Worm (Caenorhabditis elegans) whole organism, L4 larva: Measurements from ENCODE around the gene mrpl-4.
A peak's percentile ranks its signal among the peaks of the same experiment; 100 is the strongest.

Experiments
- R02D3.7 ChIP-seq: fragments of 150-350 bp; sonication (generic microtip); optimal IDR thresholded peaks from 3 replicates; lab custom pipeline; 2014; ENCODE audit warnings: missing biosample characterization, missing genetic modification characterization
- T26A8.4 ChIP-seq: fragments of 200-800 bp; sonication (Bioruptor generic); IDR thresholded peaks from 2 replicates; pipeline ENCODE4 v1.3.6; 2022; ENCODE audit warnings: missing genetic modification characterization, missing compliant biosample characterization
- Y48G9A.11 ChIP-seq: fragments of 200-800 bp; sonication (Bioruptor generic); IDR thresholded peaks from 2 replicates; pipeline ENCODE4 v1.3.6; 2022; ENCODE audit warnings: missing genetic modification reagents, missing genetic modification characterization, missing compliant biosample characterization
- ZK546.5 ChIP-seq, 2 experiments: sonication (generic microtip); optimal IDR thresholded peaks; 2 replicates each; lab custom pipeline; 2017; ENCODE audit warnings: missing biosample characterization in 2 of 2, missing genetic modification characterization in 2 of 2
- aha-1 ChIP-seq: fragments of 150-350 bp; peaks from one replicate; lab custom pipeline; 2014; ENCODE audit warnings: missing biosample characterization, missing genetic modification characterization
- aly-2 ChIP-seq: sonication (generic microtip); optimal IDR thresholded peaks from 2 replicates; lab custom pipeline; 2018; ENCODE audit warnings: missing biosample characterization, missing genetic modification characterization
- arid-1 ChIP-seq: fragments of 200-800 bp; sonication (Bioruptor generic); conservative IDR thresholded peaks from 2 replicates; pipeline ENCODE4 v1.3.6; 2022; ENCODE audit warnings: missing genetic modification reagents, missing genetic modification characterization, missing compliant biosample characterization
- ceh-28 ChIP-seq: fragments of 150-350 bp; optimal IDR thresholded peaks from 2 replicates; lab custom pipeline; 2014; ENCODE audit warnings: missing biosample characterization, missing genetic modification reagents, missing genetic modification characterization
- ceh-62 ChIP-seq: sonication (generic microtip); optimal IDR thresholded peaks from 2 replicates; lab custom pipeline; 2017; ENCODE audit warnings: missing biosample characterization, missing genetic modification characterization
- daf-16 ChIP-seq, 3 experiments: sonication (generic microtip); optimal IDR thresholded peaks; 2 replicates each; lab custom pipeline; 2016 to 2017; ENCODE audit warnings: missing genetic modification characterization in 3 of 3, missing genetic modification reagents in 3 of 3, mild to moderate bottlenecking in 2 of 3, missing compliant biosample characterization in 2 of 3, missing biosample characterization in 1 of 3, moderate library complexity in 1 of 3
- daf-19 ChIP-seq: fragments of 200-800 bp; sonication (Bioruptor generic); conservative IDR thresholded peaks from 2 replicates; pipeline ENCODE4 v1.3.6; 2022; ENCODE audit warnings: missing genetic modification characterization, missing compliant biosample characterization
- daf-8 ChIP-seq: fragments of 200-800 bp; sonication (Bioruptor generic); IDR thresholded peaks from 2 replicates; pipeline ENCODE4 v1.3.6; 2022; ENCODE audit warnings: missing genetic modification characterization, missing compliant biosample characterization
- dmd-6 ChIP-seq: fragments of 200-800 bp; sonication (Bioruptor generic); IDR thresholded peaks from 2 replicates; pipeline ENCODE4 v1.3.6; 2022; ENCODE audit warnings: missing genetic modification reagents, missing genetic modification characterization, missing compliant biosample characterization
- dmd-9 ChIP-seq: fragments of 200-800 bp; sonication (Bioruptor generic); IDR thresholded peaks from 2 replicates; pipeline ENCODE4 v1.3.6; 2022; ENCODE audit warnings: missing genetic modification reagents, missing genetic modification characterization, missing compliant biosample characterization
- dve-1 ChIP-seq: sonication (generic microtip); optimal IDR thresholded peaks from 2 replicates; lab custom pipeline; 2017; ENCODE audit warnings: antibody characterized with exemption, mild to moderate bottlenecking, missing genetic modification characterization, missing compliant biosample characterization; ENCODE audit not compliant: insufficient read depth
- fkh-10 ChIP-seq: fragments of 150-350 bp; optimal IDR thresholded peaks from 2 replicates; lab custom pipeline; 2014; ENCODE audit warnings: missing biosample characterization, missing genetic modification reagents, missing genetic modification characterization
- hif-1 ChIP-seq, 2 experiments: sonication (generic microtip); optimal IDR thresholded peaks; 2 replicates each; lab custom pipeline; 2016 to 2017; ENCODE audit warnings: missing compliant biosample characterization in 2 of 2, missing genetic modification characterization in 2 of 2, missing genetic modification reagents in 2 of 2, missing genotype in 2 of 2, mild to moderate bottlenecking in 1 of 2
- hlh-11 ChIP-seq: fragments of 200-800 bp; sonication (Bioruptor generic); optimal IDR thresholded peaks from 2 replicates; lab custom pipeline; 2018; ENCODE audit warnings: mild to moderate bottlenecking, missing genetic modification characterization, missing compliant biosample characterization
- hlh-30 ChIP-seq: sonication (generic microtip); optimal IDR thresholded peaks from 2 replicates; lab custom pipeline; 2017; ENCODE audit warnings: antibody characterized with exemption, mild to moderate bottlenecking, missing genetic modification characterization, missing compliant biosample characterization; ENCODE audit not compliant: insufficient read depth
- hmg-1.1 ChIP-seq: fragments of 200-800 bp; sonication (Bioruptor generic); IDR thresholded peaks from 2 replicates; pipeline ENCODE4 v1.3.6; 2022; ENCODE audit warnings: missing genetic modification reagents, missing genetic modification characterization, missing compliant biosample characterization
- lim-7 ChIP-seq: fragments of 200-800 bp; sonication (Bioruptor generic); IDR thresholded peaks from 2 replicates; pipeline ENCODE4 v1.3.6; 2022; ENCODE audit warnings: missing genetic modification characterization, missing compliant biosample characterization
- lin-15B ChIP-seq: fragments of 150-350 bp; sonication (generic microtip); optimal IDR thresholded peaks from 3 replicates; lab custom pipeline; 2014; ENCODE audit warnings: missing biosample characterization, missing genetic modification characterization
- lin-38 ChIP-seq: fragments of 200-800 bp; sonication (Bioruptor generic); IDR thresholded peaks from 2 replicates; pipeline ENCODE4 v1.3.6; 2022; ENCODE audit warnings: missing genetic modification reagents, missing genetic modification characterization, missing compliant biosample characterization
- lsy-2 ChIP-seq, 2 experiments: fragments of 150-350 bp in 1 of 2; sonication (generic microtip) in 1 of 2; optimal IDR thresholded peaks; 2 replicates each; lab custom pipeline; 2014 to 2017; ENCODE audit warnings: missing biosample characterization in 2 of 2, missing genetic modification characterization in 2 of 2
- mep-1 ChIP-seq: fragments of 150-350 bp; sonication (generic microtip); optimal IDR thresholded peaks from 3 replicates; lab custom pipeline; 2014; ENCODE audit warnings: missing biosample characterization, missing genetic modification characterization
- mes-2 ChIP-seq: sonication (generic microtip); optimal IDR thresholded peaks from 2 replicates; lab custom pipeline; 2016; ENCODE audit warnings: missing genotype, mild to moderate bottlenecking, missing genetic modification characterization, missing compliant biosample characterization; ENCODE audit not compliant: poor library complexity, severe bottlenecking
- mxl-2 ChIP-seq: fragments of 200-800 bp; sonication (Bioruptor generic); conservative IDR thresholded peaks from 2 replicates; pipeline ENCODE4 v1.3.6; 2022; ENCODE audit warnings: missing genetic modification reagents, missing genetic modification characterization, missing compliant biosample characterization
- nhr-10 ChIP-seq: fragments of 150-350 bp; optimal IDR thresholded peaks from 2 replicates; lab custom pipeline; 2014; ENCODE audit warnings: missing biosample characterization, missing genetic modification characterization
- nhr-11 ChIP-seq: fragments of 150-350 bp; optimal IDR thresholded peaks from 2 replicates; lab custom pipeline; 2014; ENCODE audit warnings: missing biosample characterization, missing genetic modification characterization
- nhr-111 ChIP-seq: fragments of 200-800 bp; sonication (Bioruptor generic); optimal IDR thresholded peaks from 2 replicates; lab custom pipeline; 2018; ENCODE audit warnings: mild to moderate bottlenecking, missing genetic modification characterization, missing compliant biosample characterization
- nhr-237 ChIP-seq: sonication (generic microtip); optimal IDR thresholded peaks from 2 replicates; lab custom pipeline; 2017; ENCODE audit warnings: missing biosample characterization, missing genetic modification characterization
- nhr-28 ChIP-seq: fragments of 150-350 bp; optimal IDR thresholded peaks from 2 replicates; lab custom pipeline; 2014; ENCODE audit warnings: missing biosample characterization, missing genetic modification characterization
- nhr-48 ChIP-seq: sonication (generic microtip); optimal IDR thresholded peaks from 2 replicates; lab custom pipeline; 2016; ENCODE audit warnings: mild to moderate bottlenecking, missing genetic modification characterization, missing compliant biosample characterization
- nhr-77 ChIP-seq: fragments of 150-350 bp; optimal IDR thresholded peaks from 2 replicates; lab custom pipeline; 2014; ENCODE audit warnings: missing biosample characterization, missing genetic modification characterization
- pqm-1 ChIP-seq: sonication (generic microtip); optimal IDR thresholded peaks from 2 replicates; lab custom pipeline; 2017; ENCODE audit warnings: missing biosample characterization, missing genetic modification characterization
- skn-1 ChIP-seq: fragments of 150-350 bp; optimal IDR thresholded peaks from 2 replicates; lab custom pipeline; 2014; ENCODE audit warnings: missing biosample characterization, missing genetic modification characterization
- snpc-1.2 ChIP-seq: fragments of 200-800 bp; sonication (Bioruptor generic); IDR thresholded peaks from 2 replicates; pipeline ENCODE4 v1.3.6; 2022; ENCODE audit warnings: missing genetic modification reagents, missing genetic modification characterization, missing compliant biosample characterization
- spr-3 ChIP-seq: fragments of 200-800 bp; sonication (Bioruptor generic); optimal IDR thresholded peaks from 2 replicates; lab custom pipeline; 2018; ENCODE audit warnings: mild to moderate bottlenecking, missing genetic modification characterization, missing compliant biosample characterization
- tra-1 ChIP-seq: fragments of 200-800 bp; sonication (Bioruptor generic); IDR thresholded peaks from 2 replicates; pipeline ENCODE4 v1.3.6; 2022; ENCODE audit warnings: missing genetic modification reagents, missing genetic modification characterization, missing compliant biosample characterization
- unc-130 ChIP-seq: sonication (generic microtip); optimal IDR thresholded peaks from 2 replicates; lab custom pipeline; 2016; ENCODE audit warnings: missing genetic modification reagents, missing genetic modification characterization, missing compliant biosample characterization
- unc-39 ChIP-seq: sonication (generic microtip); optimal IDR thresholded peaks from 2 replicates; lab custom pipeline; 2017; ENCODE audit warnings: missing biosample characterization, missing genetic modification characterization
- unc-62 ChIP-seq, 3 experiments: fragments of 150-350 bp in 1 of 3; sonication (generic microtip); optimal IDR thresholded peaks in 2 of 3; peaks in 1 of 3; 1 replicate in 1 of 3; 2 replicates in 2 of 3; lab custom pipeline; 2014 to 2017; ENCODE audit warnings: missing biosample characterization in 3 of 3, missing genetic modification characterization in 3 of 3, missing genetic modification reagents in 3 of 3, missing genotype in 1 of 3
- zfp-3 ChIP-seq: fragments of 200-800 bp; sonication (Bioruptor generic); conservative IDR thresholded peaks from 2 replicates; pipeline ENCODE4 v1.3.6; 2022; ENCODE audit warnings: missing genetic modification reagents, missing genetic modification characterization, missing compliant biosample characterization
- zip-11 ChIP-seq: fragments of 200-800 bp; sonication (Bioruptor generic); IDR thresholded peaks from 2 replicates; pipeline ENCODE4 v1.3.6; 2022; ENCODE audit warnings: missing genetic modification characterization, missing compliant biosample characterization
- ztf-11 ChIP-seq: fragments of 150-350 bp; optimal IDR thresholded peaks from 2 replicates; lab custom pipeline; 2014; ENCODE audit warnings: missing biosample characterization, missing genetic modification characterization

mrpl-4 gene

ce11 chrV:8460306-8460705 lies 6.8 kb upstream of the mrpl-4 start, which contains the start of gene T23B12.6:
Gene T23B12.6, minus strand, starts transcription at chrV:8460419.
- TF ChIP-seq daf-16 (GFP tag; optimal IDR thresholded peaks at IDR 0.05; lab: Kevin White, UChicago) (no peak), daf-16 (tag; optimal IDR thresholded peaks at IDR 0.05; lab: Kevin White, UChicago) (peak; percentile 86), lim-7 (GFP tag; lab: Robert Waterston, UW) (no peak), nhr-28 (tag; lab: Kevin White, UChicago) (peak; percentile 47), fkh-10 (GFP tag; lab: Kevin White, UChicago) (no peak), ZK546.5 (tag; optimal IDR thresholded peaks at IDR 0.05; lab: Kevin White, UChicago) (no peak), unc-130 (GFP tag; lab: Kevin White, UChicago) (no peak), zip-11 (no peak), daf-19 (GFP tag; lab: Robert Waterston, UW) (no peak), aha-1 (tag; lab: Kevin White, UChicago) (peak; percentile 69), aly-2 (no peak), mes-2 (tag; lab: Kevin White, UChicago) (no peak), unc-62 (GFP tag; optimal IDR thresholded peaks at IDR 0.05 in 1 of 2; lab: Kevin White, UChicago) (peak in 1 of 2 experiments; percentile 31), unc-62 (tag; optimal IDR thresholded peaks at IDR 0.05; lab: Kevin White, UChicago) (no peak), hif-1 (tag; optimal IDR thresholded peaks at IDR 0.05; lab: Kevin White, UChicago) (no peak), ceh-28 (tag; lab: Kevin White, UChicago) (no peak), hlh-11 (tag; lab: Kevin White, UChicago) (peak; percentile 59), nhr-77 (tag; lab: Kevin White, UChicago) (peak; percentile 70), dmd-6 (GFP tag; lab: Robert Waterston, UW) (peak; percentile 88), tra-1 (GFP tag; lab: Robert Waterston, UW) (0 out of 2 replicates have a peak, but pooled peaks have one; percentile 51), R02D3.7 (tag; lab: Kevin White, UChicago) (no peak), ztf-11 (tag; lab: Kevin White, UChicago) (no peak), Y48G9A.11 (GFP tag; lab: Robert Waterston, UW) (no peak), pqm-1 (tag; lab: Kevin White, UChicago) (peak; percentile 37), hlh-30 (tag; lab: Kevin White, UChicago) (no peak)
- TF ChIP-seq, all 104 proteins: peak for 9

DNA sequence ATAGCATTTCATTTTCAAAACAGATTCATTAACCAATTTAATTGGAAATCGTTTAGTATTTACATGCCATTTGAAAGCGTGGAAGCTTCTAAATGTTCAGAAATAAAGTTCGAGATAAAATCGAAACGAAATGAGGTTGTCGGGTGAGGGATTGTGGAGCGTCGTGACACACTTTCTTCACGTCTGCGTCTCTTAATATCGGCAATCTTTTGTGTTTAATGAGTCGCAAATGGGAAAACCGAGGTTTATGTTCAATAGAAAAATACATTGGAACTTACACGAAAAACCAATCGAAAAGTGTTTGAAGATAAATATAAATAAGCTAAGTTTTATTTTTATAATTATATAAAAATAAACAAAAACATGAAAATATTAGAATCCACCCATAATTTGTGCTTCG lies 6.3 kb upstream of the mrpl-4 start:
- TF ChIP-seq skn-1 (no peak), nhr-48 (tag; lab: Kevin White, UChicago) (no peak), ztf-11 (tag; lab: Kevin White, UChicago) (no peak), nhr-111 (no peak), unc-39 (tag; lab: Kevin White, UChicago) (no peak), lin-15B (tag; lab: Kevin White, UChicago) (no peak), T26A8.4 (GFP tag; lab: Robert Waterston, UW) (no peak), daf-19 (GFP tag; lab: Robert Waterston, UW) (no peak), hlh-30 (tag; lab: Kevin White, UChicago) (peak; percentile 55), nhr-10 (tag; lab: Kevin White, UChicago) (no peak), nhr-11 (tag; lab: Kevin White, UChicago) (no peak), zfp-3 (no peak), ceh-62 (tag; lab: Kevin White, UChicago) (no peak), hmg-1.1 (GFP tag; lab: Robert Waterston, UW) (no peak), mxl-2 (GFP tag; lab: Robert Waterston, UW) (no peak), lin-38 (GFP tag; lab: Robert Waterston, UW) (peak; percentile 54), spr-3 (GFP tag; lab: Kevin White, UChicago) (no peak), nhr-237 (no peak), R02D3.7 (tag; lab: Kevin White, UChicago) (no peak), arid-1 (GFP tag; lab: Robert Waterston, UW) (no peak), mep-1 (tag; lab: Kevin White, UChicago) (peak; percentile 15), dve-1 (tag; lab: Kevin White, UChicago) (peak; percentile 8), ZK546.5 (tag; optimal IDR thresholded peaks at IDR 0.05; lab: Kevin White, UChicago) (no peak), daf-8 (GFP tag; lab: Robert Waterston, UW) (no peak), snpc-1.2 (GFP tag; lab: Robert Waterston, UW) (no peak), aha-1 (tag; lab: Kevin White, UChicago) (peak; percentile 9), dmd-9 (GFP tag; lab: Robert Waterston, UW) (no peak), daf-16 (GFP tag; optimal IDR thresholded peaks at IDR 0.05; lab: Kevin White, UChicago) (no peak), daf-16 (tag; optimal IDR thresholded peaks at IDR 0.05; lab: Kevin White, UChicago) (no peak), lsy-2 (tag; optimal IDR thresholded peaks at IDR 0.05; lab: Kevin White, UChicago) (peak in 1 of 2 experiments; percentile 17), mes-2 (tag; lab: Kevin White, UChicago) (peak; percentile 28)
